Fruit fly (Drosophila melanogaster) whole organism, embryonic: Measurements from ENCODE around the gene CG2278.

Experiments
- Abd-B ChIP-seq: fragments of 200-800 bp; sonication (Bioruptor generic); optimal IDR thresholded peaks from 2 replicates; lab custom pipeline; 2018; ENCODE audit warnings: missing biosample characterization, mild to moderate bottlenecking, missing genetic modification characterization, moderate library complexity
- Asciz ChIP-seq: fragments of 200-800 bp; sonication (Bioruptor generic); optimal IDR thresholded peaks from 2 replicates; lab custom pipeline; 2017; ENCODE audit warnings: missing biosample characterization, mild to moderate bottlenecking, missing genetic modification characterization, missing genetic modification reagents
- Awh ChIP-seq: fragments of 200-800 bp; sonication (Bioruptor generic); IDR thresholded peaks from 2 replicates; pipeline ENCODE4, ENCODE4 v1.3.6; 2022; ENCODE audit warnings: missing biosample characterization, missing genetic modification characterization
- Bteb2 ChIP-seq: fragments of 200-800 bp; sonication (Bioruptor generic); optimal IDR thresholded peaks from 2 replicates; lab custom pipeline; 2016; ENCODE audit warnings: missing biosample characterization, missing genetic modification characterization
- CG10209 ChIP-seq: fragments of 200-800 bp; sonication (Bioruptor generic); optimal IDR thresholded peaks from 3 replicates; lab custom pipeline; 2017; ENCODE audit warnings: missing biosample characterization, mild to moderate bottlenecking, missing genetic modification characterization, missing genetic modification reagents
- CG11247 ChIP-seq: fragments of 200-800 bp; sonication (Bioruptor generic); IDR thresholded peaks from 2 replicates; pipeline ENCODE4 v1.3.6; 2022; ENCODE audit warnings: missing biosample characterization, missing genetic modification characterization
- CG13424 ChIP-seq: fragments of 200-800 bp; sonication (Bioruptor generic); optimal IDR thresholded peaks from 2 replicates; lab custom pipeline; 2019; ENCODE audit warnings: missing biosample characterization, mild to moderate bottlenecking, missing genetic modification characterization, moderate library complexity
- CG1529 ChIP-seq: fragments of 200-800 bp; sonication (Bioruptor generic); optimal IDR thresholded peaks from 3 replicates; lab custom pipeline; 2018; ENCODE audit warnings: missing biosample characterization, missing genetic modification characterization
- CG15601 ChIP-seq: fragments of 200-800 bp; sonication (Bioruptor generic); optimal IDR thresholded peaks from 3 replicates; lab custom pipeline; 2019; ENCODE audit warnings: missing biosample characterization, mild to moderate bottlenecking, missing genetic modification characterization, moderate library complexity
- CG1602 ChIP-seq: fragments of 200-800 bp; sonication (Bioruptor generic); optimal IDR thresholded peaks from 3 replicates; lab custom pipeline; 2016; ENCODE audit warnings: missing biosample characterization, missing genetic modification characterization
- CG17361 ChIP-seq: fragments of 200-800 bp; sonication (Bioruptor generic); IDR thresholded peaks from 3 replicates; pipeline ENCODE4 v1.3.6; 2022; ENCODE audit warnings: missing biosample characterization, missing genetic modification characterization
- CG17802 ChIP-seq: fragments of 200-800 bp; sonication (Bioruptor generic); optimal IDR thresholded peaks from 2 replicates; lab custom pipeline; 2018; ENCODE audit warnings: missing biosample characterization, mild to moderate bottlenecking, missing genetic modification characterization, moderate library complexity
- CG17829 ChIP-seq: fragments of 200-800 bp; optimal IDR thresholded peaks from 2 replicates; lab custom pipeline; 2019; ENCODE audit warnings: missing biosample characterization, mild to moderate bottlenecking, missing genetic modification characterization, moderate library complexity
- CG17912 ChIP-seq: fragments of 200-800 bp; sonication (Bioruptor generic); optimal IDR thresholded peaks from 2 replicates; lab custom pipeline; 2018; ENCODE audit warnings: missing biosample characterization, mild to moderate bottlenecking, missing genetic modification characterization
- CG2678 ChIP-seq: fragments of 200-800 bp; sonication (Bioruptor generic); optimal IDR thresholded peaks from 3 replicates; lab custom pipeline; 2019; ENCODE audit warnings: missing biosample characterization, mild to moderate bottlenecking, missing genetic modification characterization, moderate library complexity
- CG32532 ChIP-seq: fragments of 200-800 bp; sonication (Bioruptor generic); IDR thresholded peaks from 2 replicates; pipeline ENCODE4 v1.3.6; 2022; ENCODE audit warnings: missing biosample characterization, missing genetic modification characterization
- CG32772 ChIP-seq: fragments of 200-800 bp; sonication (Bioruptor generic); IDR thresholded peaks from 2 replicates; pipeline ENCODE4 v1.3.6; 2022; ENCODE audit warnings: missing biosample characterization, missing genetic modification characterization
- CG4820 ChIP-seq: fragments of 200-800 bp; sonication (Bioruptor generic); optimal IDR thresholded peaks from 3 replicates; lab custom pipeline; 2016; ENCODE audit warnings: missing biosample characterization, missing genetic modification characterization
- CG5180 ChIP-seq: fragments of 200-800 bp; sonication (Bioruptor generic); optimal IDR thresholded peaks from 3 replicates; lab custom pipeline; 2017; ENCODE audit warnings: missing biosample characterization, missing genetic modification characterization, mild to moderate bottlenecking, moderate library complexity, missing genetic modification reagents
- CG6254 ChIP-seq: fragments of 200-800 bp; sonication (Bioruptor generic); optimal IDR thresholded peaks from 3 replicates; lab custom pipeline; 2017; ENCODE audit warnings: mild to moderate bottlenecking, missing biosample characterization, missing genetic modification reagents, missing genetic modification characterization
- CG6654 ChIP-seq: fragments of 200-800 bp; sonication (Bioruptor generic); optimal IDR thresholded peaks from 2 replicates; lab custom pipeline; 2017; ENCODE audit warnings: missing biosample characterization, mild to moderate bottlenecking, missing genetic modification characterization
- CG6813 ChIP-seq: fragments of 200-800 bp; sonication (Bioruptor generic); optimal IDR thresholded peaks from 2 replicates; lab custom pipeline; 2017; ENCODE audit warnings: missing biosample characterization, missing genetic modification characterization, mild to moderate bottlenecking, moderate library complexity, missing genetic modification reagents
- CG7271 ChIP-seq: fragments of 200-800 bp; sonication (Bioruptor generic); optimal IDR thresholded peaks from 2 replicates; lab custom pipeline; 2018; ENCODE audit warnings: missing biosample characterization, mild to moderate bottlenecking, missing genetic modification characterization, moderate library complexity
- CG7745 ChIP-seq: fragments of 200-800 bp; sonication (Bioruptor generic); optimal IDR thresholded peaks from 2 replicates; lab custom pipeline; 2018; ENCODE audit warnings: missing biosample characterization, mild to moderate bottlenecking, missing genetic modification characterization, moderate library complexity
- CG8388 ChIP-seq: fragments of 200-800 bp; sonication (Bioruptor generic); optimal IDR thresholded peaks from 2 replicates; lab custom pipeline; 2019; ENCODE audit warnings: missing biosample characterization, mild to moderate bottlenecking, missing genetic modification characterization, moderate library complexity
- CG9932 ChIP-seq: fragments of 200-800 bp; sonication (Bioruptor generic); IDR thresholded peaks from 2 replicates; pipeline ENCODE4 v1.3.6; 2022; ENCODE audit warnings: missing biosample characterization, missing genetic modification characterization
- D19A ChIP-seq: fragments of 200-800 bp; optimal IDR thresholded peaks from 3 replicates; lab custom pipeline; 2019; ENCODE audit warnings: missing biosample characterization, mild to moderate bottlenecking, missing genetic modification characterization, moderate library complexity
- Dll ChIP-seq: fragments of 200-800 bp; sonication (Bioruptor generic); IDR thresholded peaks from 4 replicates; pipeline ENCODE4 v1.3.6; 2022; ENCODE audit warnings: missing biosample characterization, missing genetic modification characterization; ENCODE audit not compliant: partially characterized antibody
- E2f2 ChIP-seq: fragments of 200-800 bp; sonication (Bioruptor generic); IDR thresholded peaks from 2 replicates; pipeline ENCODE4 v1.3.6; 2022; ENCODE audit warnings: missing biosample characterization, missing genetic modification characterization
- HLH3B ChIP-seq: fragments of 200-800 bp; sonication (Bioruptor generic); IDR thresholded peaks from 2 replicates; pipeline ENCODE4 v1.3.6; 2022; ENCODE audit warnings: missing biosample characterization, missing genetic modification characterization
- Hr3 ChIP-seq: fragments of 200-800 bp; sonication (Bioruptor generic); optimal IDR thresholded peaks from 3 replicates; lab custom pipeline; 2016; ENCODE audit warnings: missing biosample characterization, missing genetic modification characterization
- Kr ChIP-seq: fragments of 200-800 bp; sonication (Bioruptor generic); optimal IDR thresholded peaks from 2 replicates; lab custom pipeline; 2017; ENCODE audit warnings: missing biosample characterization, mild to moderate bottlenecking, missing genetic modification characterization
- NfI ChIP-seq: fragments of 200-800 bp; sonication (Bioruptor generic); optimal IDR thresholded peaks from 3 replicates; lab custom pipeline; 2018; ENCODE audit warnings: missing biosample characterization, mild to moderate bottlenecking, missing genetic modification characterization, moderate library complexity
- Ptx1 ChIP-seq: fragments of 200-800 bp; sonication (Bioruptor generic); IDR thresholded peaks from 2 replicates; pipeline ENCODE4 v1.3.6; 2022; ENCODE audit warnings: missing biosample characterization, missing genetic modification characterization
- cato ChIP-seq: fragments of 200-800 bp; sonication (Bioruptor generic); optimal IDR thresholded peaks from 2 replicates; lab custom pipeline; 2016; ENCODE audit warnings: missing biosample characterization, missing genetic modification characterization, borderline replicate concordance
- croc ChIP-seq: fragments of 200-800 bp; sonication (Bioruptor generic); conservative IDR thresholded peaks from 3 replicates; pipeline ENCODE4 v1.3.6; 2022; ENCODE audit warnings: missing biosample characterization, missing genetic modification characterization
- danr ChIP-seq: fragments of 200-800 bp; sonication (Bioruptor generic); IDR thresholded peaks from 2 replicates; pipeline ENCODE4 v1.3.6; 2022; ENCODE audit warnings: missing biosample characterization, missing genetic modification characterization
- dmrt11E ChIP-seq: fragments of 200-800 bp; sonication (Bioruptor generic); optimal IDR thresholded peaks from 3 replicates; lab custom pipeline; 2018; ENCODE audit warnings: missing biosample characterization, mild to moderate bottlenecking, missing genetic modification characterization, moderate library complexity
- dmrt99B ChIP-seq: fragments of 200-800 bp; sonication (Bioruptor generic); optimal IDR thresholded peaks from 2 replicates; lab custom pipeline; 2018; ENCODE audit warnings: missing biosample characterization, mild to moderate bottlenecking, missing genetic modification characterization, moderate library complexity
- dpn ChIP-seq, 2 experiments: fragments of 200-800 bp; sonication (Bioruptor generic); optimal IDR thresholded peaks; 3 replicates each; lab custom pipeline; 2016; ENCODE audit warnings: missing biosample characterization in 2 of 2, missing genetic modification characterization in 2 of 2
- esg ChIP-seq: fragments of 200-800 bp; sonication (Bioruptor generic); conservative IDR thresholded peaks from 2 replicates; pipeline ENCODE4 v1.3.6; 2022; ENCODE audit warnings: missing biosample characterization, missing genetic modification characterization
- gcm ChIP-seq: fragments of 200-800 bp; sonication (Bioruptor generic); optimal IDR thresholded peaks from 2 replicates; lab custom pipeline; 2019; ENCODE audit warnings: missing biosample characterization, mild to moderate bottlenecking, missing genetic modification characterization, moderate library complexity
- gem ChIP-seq: fragments of 200-800 bp; sonication (Bioruptor generic); optimal IDR thresholded peaks from 2 replicates; lab custom pipeline; 2019; ENCODE audit warnings: missing biosample characterization, mild to moderate bottlenecking, missing genetic modification characterization, moderate library complexity
- hkb ChIP-seq, 2 experiments: fragments of 200-800 bp in 1 of 2; fragments of >200 bp in 1 of 2; sonication (Bioruptor generic) in 1 of 2; IDR thresholded peaks in 1 of 2; optimal IDR thresholded peaks in 1 of 2; 2 replicates each; pipeline versions ENCODE4 v1.3.6 to Lab custom; 2017 to 2022; ENCODE audit warnings: missing biosample characterization in 1 of 2, missing genetic modification characterization in 1 of 2
- hth ChIP-seq: fragments of >200 bp; optimal IDR thresholded peaks from 2 replicates; lab custom pipeline; 2017; ENCODE audit warnings: inconsistent platforms
- prd ChIP-seq, 3 experiments: fragments of >200 bp in 2 of 3; fragments of 200-800 bp in 1 of 3; sonication (Bioruptor generic) in 1 of 3; optimal IDR thresholded peaks in 2 of 3; IDR thresholded peaks in 1 of 3; 2 replicates in 2 of 3; 3 replicates in 1 of 3; pipeline versions ENCODE4 v1.3.6 to Lab custom; 2017 to 2022; ENCODE audit warnings: missing biosample characterization in 1 of 3, missing genetic modification characterization in 1 of 3
- repo ChIP-seq: fragments of 200-800 bp; sonication (Bioruptor generic); optimal IDR thresholded peaks from 2 replicates; lab custom pipeline; 2016; ENCODE audit warnings: missing biosample characterization, missing genetic modification characterization
- vnd ChIP-seq: fragments of 200-800 bp; sonication (Bioruptor generic); IDR thresholded peaks from 3 replicates; pipeline ENCODE4 v1.3.6; 2022; ENCODE audit warnings: missing biosample characterization, missing genetic modification characterization; ENCODE audit not compliant: partially characterized antibody

Gene CG2278

dm6 chrX:8125224-8125649, 44.8 kb downstream of the CG2278 start (continued):
- no peak for TF ChIP-seq vnd (GFP tag; lab: Robert Waterston, UW)
- peak; percentile 62 for TF ChIP-seq CG10209 (GFP tag; lab: Kevin White, UChicago)
- TF ChIP-seq CG7271 (tag; lab: Kevin White, UChicago), result no peak
- TF ChIP-seq NfI (GFP tag; lab: Kevin White, UChicago), result peak; percentile 8
- TF ChIP-seq CG13424 (tag; lab: Kevin White, UChicago), result peak; percentile 69
- peak; percentile 57 for TF ChIP-seq Hr3 (GFP tag; lab: Kevin White, UChicago)
- TF ChIP-seq Bteb2, result no peak
- TF ChIP-seq CG9932, result no peak
- 0 out of 2 replicates have a peak, but pooled peaks have one; percentile 32 for TF ChIP-seq CG32772 (GFP tag; lab: Robert Waterston, UW)
- no peak for TF ChIP-seq repo
- TF ChIP-seq CG6654, result peak; percentile 38
- TF ChIP-seq CG6813 (GFP tag; lab: Kevin White, UChicago), result peak; percentile 22
- 0 out of 2 replicates have a peak, but pooled peaks have one; percentile 27 for TF ChIP-seq esg (GFP tag; lab: Robert Waterston, UW)
- TF ChIP-seq danr, result no peak
- peak; percentile 81; the same call in 2 of the 3 replicates for TF ChIP-seq CG17361 (GFP tag; lab: Robert Waterston, UW)
- TF ChIP-seq D19A, result peak; percentile 60
- TF ChIP-seq CG17802 (tag; lab: Kevin White, UChicago), result no peak
- 0 out of 2 replicates have a peak, but pooled peaks have one; percentile 17 for TF ChIP-seq CG32532 (GFP tag; lab: Robert Waterston, UW)
- TF ChIP-seq hkb (optimal IDR thresholded peaks at IDR 0.05; lab: Kevin White, UChicago), result no peak
- TF ChIP-seq hkb (GFP tag; IDR thresholded peaks at IDR 0.05; lab: Robert Waterston, UW), result 0 out of 2 replicates have a peak, but pooled peaks have one; percentile 49
- TF ChIP-seq Ptx1 (GFP tag; lab: Robert Waterston, UW), result peak; percentile 72
- TF ChIP-seq CG1529 (GFP tag; lab: Kevin White, UChicago), result peak; percentile 9
- TF ChIP-seq Dll (GFP tag; lab: Robert Waterston, UW), result no peak
- no peak for TF ChIP-seq Kr
- peak; percentile 59 for TF ChIP-seq CG6254 (GFP tag; lab: Kevin White, UChicago)
- peak; percentile 34 for TF ChIP-seq gcm
- TF ChIP-seq croc (GFP tag; lab: Robert Waterston, UW), result peak; percentile 38; the same call in 2 of the 3 replicates
- no peak for TF ChIP-seq hth
- TF ChIP-seq CG4820 (GFP tag; lab: Kevin White, UChicago), result peak; percentile 24
- TF ChIP-seq Asciz, result peak; percentile 55
- TF ChIP-seq CG1602, result peak; percentile 18
- TF ChIP-seq prd (optimal IDR thresholded peaks at IDR 0.05; lab: Kevin White, UChicago), result no peak
- peak; percentile 71; the same call in 2 of the 3 replicates for TF ChIP-seq prd (GFP tag; IDR thresholded peaks at IDR 0.05; lab: Robert Waterston, UW)
- peak; percentile 62 for TF ChIP-seq Abd-B (GFP tag; lab: Kevin White, UChicago)
- peak; percentile 38 for TF ChIP-seq CG15601 (tag; lab: Kevin White, UChicago)
- TF ChIP-seq CG7745 (tag; lab: Kevin White, UChicago), result no peak
- peak; percentile 75 for TF ChIP-seq gem (tag; lab: Kevin White, UChicago)
- peak; percentile 45 for TF ChIP-seq dmrt11E (tag; lab: Kevin White, UChicago)
- peak; percentile 33; the same call in 1 of the 2 replicates for TF ChIP-seq HLH3B (GFP tag; lab: Robert Waterston, UW)
- no peak for TF ChIP-seq CG17912 (GFP tag; lab: Kevin White, UChicago)
- TF ChIP-seq CG5180 (GFP tag; lab: Kevin White, UChicago), result peak; percentile 11
- peak; percentile 77 for TF ChIP-seq dmrt99B (tag; lab: Kevin White, UChicago)
- no peak for TF ChIP-seq CG11247
- TF ChIP-seq E2f2 (GFP tag; lab: Robert Waterston, UW), result peak; percentile 40; the same call in 1 of the 2 replicates
- peak; percentile 9 for TF ChIP-seq cato (GFP tag; lab: Kevin White, UChicago)
- 0 out of 2 replicates have a peak, but pooled peaks have one; percentile 32 for TF ChIP-seq Awh (GFP tag; lab: Robert Waterston, UW)
- peak; percentile 74 for TF ChIP-seq CG2678 (tag; lab: Kevin White, UChicago)
- TF ChIP-seq dpn (GFP tag; optimal IDR thresholded peaks at IDR 0.05; lab: Kevin White, UChicago), result peak in 1 of 2 experiments; percentile 32
- TF ChIP-seq CG8388 (GFP tag; lab: Kevin White, UChicago), result peak; percentile 62
- peak; percentile 56 for TF ChIP-seq CG17829
